Worm (Caenorhabditis elegans): ENCODE measurements around the gene mel-32.
A peak's percentile ranks its signal among the peaks of the same experiment; 100 is the strongest.

mel-32 gene

ce11 chrIII:6421973-6422511 is 20.8 kb downstream of the mel-32 start (continued):
- TF ChIP-seq efl-1 (optimal IDR thresholded peaks at IDR 0.05) (no peak), efl-1 (GFP tag; optimal IDR thresholded peaks at IDR 0.05 in 1 of 2) (no peak), jun-1 (tag; optimal IDR thresholded peaks at IDR 0.05) (peak; percentile 14), grh-1 (GFP tag; IDR thresholded peaks at IDR 0.05) (no peak), tbx-2 (tag; optimal IDR thresholded peaks at IDR 0.05) (no peak), ceh-63 (GFP tag; optimal IDR thresholded peaks at IDR 0.05) (no peak), pag-3 (tag; optimal IDR thresholded peaks at IDR 0.05; ENCODE audit: borderline replicate concordance, insufficient read depth) (no peak), aly-2 (tag; optimal IDR thresholded peaks at IDR 0.05) (no peak), zag-1 (tag; optimal IDR thresholded peaks at IDR 0.05) (no peak), nhr-90 (tag; optimal IDR thresholded peaks at IDR 0.05; ENCODE audit: poor library complexity) (peak; percentile 35), ztf-11 (tag; optimal IDR thresholded peaks at IDR 0.05) (no peak), C16A3.4 (tag; optimal IDR thresholded peaks at IDR 0.05) (no peak), swsn-7 (tag; optimal IDR thresholded peaks at IDR 0.05) (no peak), ceh-8 (GFP tag; optimal IDR thresholded peaks at IDR 0.05) (no peak), unc-30 (tag; optimal IDR thresholded peaks at IDR 0.05) (no peak), nhr-84 (tag; optimal IDR thresholded peaks at IDR 0.05) (no peak), nhr-85 (tag) (peak; percentile 45), unc-98 (GFP tag; IDR thresholded peaks at IDR 0.05) (no peak), nhr-28 (tag; optimal IDR thresholded peaks at IDR 0.05) (no peak), lin-13 (GFP tag; optimal IDR thresholded peaks at IDR 0.05) (no peak), skn-1 (tag; optimal IDR thresholded peaks at IDR 0.05) (no peak), nhr-76 (tag; optimal IDR thresholded peaks at IDR 0.05) (no peak), Y116A8C.19 (tag; optimal IDR thresholded peaks at IDR 0.05; ENCODE audit: borderline replicate concordance) (no peak), fkh-10 (GFP tag; optimal IDR thresholded peaks at IDR 0.05) (no peak), lin-35 (GFP tag; optimal IDR thresholded peaks at IDR 0.05) (peak in 1 of 2 experiments; percentile 57), dpl-1 (GFP tag; optimal IDR thresholded peaks at IDR 0.05) (no peak), elt-3 (tag; optimal IDR thresholded peaks at IDR 0.05) (no peak), sup-37 (GFP tag; optimal IDR thresholded peaks at IDR 0.05) (no peak), zip-4 (GFP tag; optimal IDR thresholded peaks at IDR 0.05) (no peak), mab-9 (GFP tag; IDR thresholded peaks at IDR 0.05) (no peak), lin-14 (GFP tag; optimal IDR thresholded peaks at IDR 0.05) (peak; percentile 41), ama-1 (optimal IDR thresholded peaks at IDR 0.05) (no peak), nhr-20 (tag; optimal IDR thresholded peaks at IDR 0.05) (peak; percentile 16), ets-5 (GFP tag; IDR thresholded peaks at IDR 0.05) (no peak), elt-2 (tag; optimal IDR thresholded peaks at IDR 0.05) (peak; percentile 72), hlh-4 (tag; optimal IDR thresholded peaks at IDR 0.05) (no peak), pqm-1 (tag; optimal IDR thresholded peaks at IDR 0.05) (no peak), blmp-1 (tag; optimal IDR thresholded peaks at IDR 0.05) (peak; percentile 36), dsc-1 (tag; optimal IDR thresholded peaks at IDR 0.05) (no peak), nhr-71 (tag; optimal IDR thresholded peaks at IDR 0.05) (peak; percentile 28), ceh-90 (tag; optimal IDR thresholded peaks at IDR 0.05) (no peak), irx-1 (tag; optimal IDR thresholded peaks at IDR 0.05) (no peak), mdl-1 (tag; optimal IDR thresholded peaks at IDR 0.05) (peak in 1 of 2 experiments; percentile 31), nhr-12 (tag; optimal IDR thresholded peaks at IDR 0.05) (no peak), lir-3 (tag; optimal IDR thresholded peaks at IDR 0.05; ENCODE audit: poor library complexity) (no peak), lin-15B (tag; optimal IDR thresholded peaks at IDR 0.05) (no peak), lin-39 (tag; optimal IDR thresholded peaks at IDR 0.05) (no peak), mep-1 (tag; optimal IDR thresholded peaks at IDR 0.05) (no peak)

Data from whole organism, L1 larva.